Worm (Caenorhabditis elegans) whole organism, L3 larva: ENCODE results near the gene hal-3.

Experiments
- ceh-28 ChIP-seq: fragments of 150-350 bp; optimal IDR thresholded peaks from 2 replicates; lab custom pipeline; 2014; ENCODE audit warnings: missing biosample characterization, missing genetic modification reagents, missing genetic modification characterization
- elt-2 ChIP-seq: sonication (generic microtip); optimal IDR thresholded peaks from 2 replicates; lab custom pipeline; 2016; ENCODE audit warnings: missing genetic modification reagents, mild to moderate bottlenecking, missing genetic modification characterization, missing compliant biosample characterization
- jun-1 ChIP-seq: fragments of 150-350 bp; optimal IDR thresholded peaks from 2 replicates; lab custom pipeline; 2014; ENCODE audit warnings: missing biosample characterization, missing genetic modification reagents, missing genetic modification characterization
- nhr-25 ChIP-seq: sonication (generic microtip); optimal IDR thresholded peaks from 2 replicates; lab custom pipeline; 2017; ENCODE audit warnings: missing biosample characterization, missing genetic modification characterization

- TF ChIP-seq nhr-25 (peak; percentile 58), elt-2 (peak; percentile 70), ceh-28 (tag; lab: Kevin White, UChicago) (no peak), jun-1 (tag; lab: Kevin White, UChicago) (no peak)
Observed at ce11 chrII:9644940-9645634, 28.2 kb upstream of the hal-3 start.
